Fruit fly (Drosophila melanogaster) S2 (cell line): ENCODE results near the gene CG32425.

Experiments used
- CG8478 ChIP-seq: fragments of >200 bp; optimal IDR thresholded peaks from 2 replicates; lab custom pipeline; 2018
- CTCF ChIP-seq, 2 experiments: fragments of >200 bp; optimal IDR thresholded peaks; 2 replicates each; lab custom pipeline; 2018

dm6 chr3L:20487649-20488048 lies 9.5 kb upstream of the CG32425 start:
- TF ChIP-seq CTCF (optimal IDR thresholded peaks at IDR 0.05; lab: Kevin White, UChicago) (no peak), CG8478 (lab: Kevin White, UChicago) (no peak)
